Fruit fly (Drosophila melanogaster) whole organism, wandering third instar larva: ENCODE data around the gene CG14427.
A peak's percentile ranks its signal among the peaks of the same experiment; 100 is the strongest.

Experiments
- Abd-B ChIP-seq: fragments of >200 bp; optimal IDR thresholded peaks from 2 replicates; lab custom pipeline; 2017; ENCODE audit warnings: missing biosample characterization, missing genetic modification characterization
- CG32264 ChIP-seq: fragments of 200-800 bp; sonication (Bioruptor generic); optimal IDR thresholded peaks from 2 replicates; lab custom pipeline; 2016; ENCODE audit warnings: missing biosample characterization, missing genetic modification characterization
- CG9705 ChIP-seq: fragments of 200-800 bp; sonication (Bioruptor generic); optimal IDR thresholded peaks from 2 replicates; lab custom pipeline; 2018; ENCODE audit warnings: missing biosample characterization, mild to moderate bottlenecking, missing genetic modification characterization
- CrebA ChIP-seq: fragments of 200-800 bp; sonication (Bioruptor generic); optimal IDR thresholded peaks from 2 replicates; lab custom pipeline; 2016; ENCODE audit warnings: missing biosample characterization, mild to moderate bottlenecking, missing genetic modification characterization, borderline replicate concordance
- Dfd ChIP-seq: fragments of >200 bp; optimal IDR thresholded peaks from 2 replicates; lab custom pipeline; 2017; ENCODE audit warnings: missing biosample characterization, missing genetic modification characterization
- Dif ChIP-seq: fragments of 200-275, 200-300 bp; sonication (Bioruptor generic); optimal IDR thresholded peaks from 2 replicates; lab custom pipeline; 2018; ENCODE audit warnings: missing biosample characterization, missing genetic modification characterization; ENCODE audit not compliant: partially characterized antibody
- GATAd ChIP-seq: sonication (Bioruptor generic); optimal IDR thresholded peaks from 2 replicates; lab custom pipeline; 2016; ENCODE audit warnings: missing biosample characterization, missing genetic modification characterization
- HLH106 ChIP-seq: fragments of 200-800 bp; optimal IDR thresholded peaks from 3 replicates; lab custom pipeline; 2019; ENCODE audit warnings: missing biosample characterization, mild to moderate bottlenecking, missing genetic modification characterization, moderate library complexity
- Hnf4 ChIP-seq: fragments of 200-800 bp; sonication (Bioruptor generic); optimal IDR thresholded peaks from 2 replicates; lab custom pipeline; 2016; ENCODE audit warnings: missing biosample characterization, mild to moderate bottlenecking, missing genetic modification characterization
- Hr78 ChIP-seq: fragments of >200 bp; optimal IDR thresholded peaks from 2 replicates; lab custom pipeline; 2017; ENCODE audit warnings: missing biosample characterization, missing genetic modification characterization
- Hr83 ChIP-seq: fragments of 200-300 bp; sonication (Bioruptor generic); optimal IDR thresholded peaks from 2 replicates; lab custom pipeline; 2016; ENCODE audit warnings: missing biosample characterization, mild to moderate bottlenecking, missing genetic modification characterization, moderate library complexity; ENCODE audit not compliant: poor library complexity, severe bottlenecking
- Jra ChIP-seq: sonication (Bioruptor generic); optimal IDR thresholded peaks from 2 replicates; lab custom pipeline; 2016; ENCODE audit warnings: missing biosample characterization, missing genetic modification characterization
- Mio ChIP-seq: sonication (Bioruptor generic); optimal IDR thresholded peaks from 2 replicates; lab custom pipeline; 2016; ENCODE audit warnings: missing biosample characterization, missing genetic modification characterization
- Myc ChIP-seq: fragments of >200 bp; optimal IDR thresholded peaks from 2 replicates; lab custom pipeline; 2017
- N ChIP-seq: fragments of >200 bp; optimal IDR thresholded peaks from 2 replicates; lab custom pipeline; 2018; ENCODE audit warnings: missing biosample characterization, missing external identifiers, missing genetic modification characterization
- OdsH ChIP-seq: fragments of 200-800 bp; sonication (Bioruptor generic); optimal IDR thresholded peaks from 2 replicates; lab custom pipeline; 2016; ENCODE audit warnings: missing biosample characterization, mild to moderate bottlenecking, missing genetic modification characterization
- Rel ChIP-seq, 2 experiments: fragments of 200-800 bp; sonication (Bioruptor generic) in 1 of 2; optimal IDR thresholded peaks; 2 replicates in 1 of 2; 3 replicates in 1 of 2; lab custom pipeline; 2016 to 2019; ENCODE audit warnings: mild to moderate bottlenecking in 2 of 2, missing biosample characterization in 2 of 2, missing genetic modification characterization in 2 of 2, moderate library complexity in 1 of 2
- Sp1 ChIP-seq: fragments of 200-800 bp; sonication (Bioruptor generic); optimal IDR thresholded peaks from 3 replicates; lab custom pipeline; 2019; ENCODE audit warnings: missing biosample characterization, mild to moderate bottlenecking, missing genetic modification characterization, moderate library complexity
- Vsx2 ChIP-seq: fragments of 200-300, 225-300 bp; sonication (Bioruptor generic); optimal IDR thresholded peaks from 2 replicates; lab custom pipeline; 2018; ENCODE audit warnings: missing biosample characterization, missing genetic modification characterization; ENCODE audit not compliant: partially characterized antibody
- br ChIP-seq: fragments of 200-800 bp; sonication (Bioruptor generic); optimal IDR thresholded peaks from 2 replicates; lab custom pipeline; 2016; ENCODE audit warnings: missing biosample characterization, missing genetic modification characterization
- brk ChIP-seq: fragments of 200-800 bp; sonication (Bioruptor generic); optimal IDR thresholded peaks from 2 replicates; lab custom pipeline; 2016; ENCODE audit warnings: missing biosample characterization, mild to moderate bottlenecking, missing genetic modification characterization
- dl ChIP-seq, 2 experiments: fragments of 175-275, 200-275 bp in 1 of 2; fragments of 200-275 bp in 1 of 2; sonication (Bioruptor generic); optimal IDR thresholded peaks; lab custom pipeline; 2018; ENCODE audit warnings: mild to moderate bottlenecking in 2 of 2, missing biosample characterization in 2 of 2, missing genetic modification characterization in 2 of 2, moderate library complexity in 2 of 2; ENCODE audit not compliant: partially characterized antibody in 2 of 2, insufficient read depth in 1 of 2
- dmrt93B ChIP-seq: fragments of 200-800 bp; sonication (Bioruptor generic); optimal IDR thresholded peaks from 2 replicates; lab custom pipeline; 2018; ENCODE audit warnings: missing biosample characterization, mild to moderate bottlenecking, missing genetic modification characterization
- dsf ChIP-seq: sonication (Bioruptor generic); optimal IDR thresholded peaks from 2 replicates; lab custom pipeline; 2016; ENCODE audit warnings: missing biosample characterization, missing genetic modification characterization, borderline replicate concordance
- ey ChIP-seq: fragments of 200-800 bp; sonication (Bioruptor generic); optimal IDR thresholded peaks from 2 replicates; lab custom pipeline; 2016; ENCODE audit warnings: missing biosample characterization, missing genetic modification characterization
- foxo ChIP-seq, 2 experiments: fragments of 200-800 bp; sonication (Bioruptor generic); optimal IDR thresholded peaks; 2 replicates in 1 of 2; 3 replicates in 1 of 2; lab custom pipeline; 2016 to 2017; ENCODE audit warnings: missing biosample characterization in 2 of 2, missing genetic modification characterization in 2 of 2
- fru ChIP-seq: fragments of 200-800 bp; sonication (Bioruptor generic); optimal IDR thresholded peaks from 3 replicates; lab custom pipeline; 2016; ENCODE audit warnings: missing biosample characterization, mild to moderate bottlenecking, missing genetic modification characterization
- h ChIP-seq: fragments of 200-800 bp; sonication (Bioruptor generic); optimal IDR thresholded peaks from 3 replicates; lab custom pipeline; 2016; ENCODE audit warnings: missing biosample characterization, mild to moderate bottlenecking, missing genetic modification characterization
- jim ChIP-seq: fragments of 175-275, 200-325 bp; sonication (Bioruptor generic); optimal IDR thresholded peaks from 2 replicates; lab custom pipeline; 2016; ENCODE audit warnings: missing biosample characterization, mild to moderate bottlenecking, missing genetic modification characterization
- lola ChIP-seq: fragments of >200 bp; optimal IDR thresholded peaks from 2 replicates; lab custom pipeline; 2017; ENCODE audit warnings: missing biosample characterization, missing genetic modification characterization
- pan ChIP-seq: fragments of >200 bp; optimal IDR thresholded peaks from 2 replicates; lab custom pipeline; 2017
- psq ChIP-seq: fragments of 200-800 bp; sonication (Bioruptor generic); optimal IDR thresholded peaks from 3 replicates; lab custom pipeline; 2017; ENCODE audit warnings: missing biosample characterization, mild to moderate bottlenecking, missing genetic modification characterization, moderate library complexity
- rgr ChIP-seq: fragments of 200-800 bp; sonication (Bioruptor generic); optimal IDR thresholded peaks from 3 replicates; lab custom pipeline; 2016; ENCODE audit warnings: missing biosample characterization, mild to moderate bottlenecking, missing genetic modification characterization
- sage ChIP-seq: fragments of 200-800 bp; sonication (Bioruptor generic); optimal IDR thresholded peaks from 2 replicates; lab custom pipeline; 2016; ENCODE audit warnings: missing biosample characterization, mild to moderate bottlenecking, missing genetic modification characterization
- sv ChIP-seq: fragments of 200-800 bp; sonication (Bioruptor generic); optimal IDR thresholded peaks from 3 replicates; lab custom pipeline; 2016; ENCODE audit warnings: missing biosample characterization, missing genetic modification characterization
- tai ChIP-seq: sonication (Bioruptor generic); optimal IDR thresholded peaks from 2 replicates; lab custom pipeline; 2016; ENCODE audit warnings: missing biosample characterization, missing genetic modification characterization
- usp ChIP-seq: fragments of >200 bp; optimal IDR thresholded peaks from 2 replicates; lab custom pipeline; 2017; ENCODE audit warnings: missing biosample characterization, missing genetic modification characterization
- woc ChIP-seq: sonication (Bioruptor generic); optimal IDR thresholded peaks from 2 replicates; lab custom pipeline; 2016; ENCODE audit warnings: missing biosample characterization, mild to moderate bottlenecking, missing genetic modification characterization

Gene CG14427

DNA sequence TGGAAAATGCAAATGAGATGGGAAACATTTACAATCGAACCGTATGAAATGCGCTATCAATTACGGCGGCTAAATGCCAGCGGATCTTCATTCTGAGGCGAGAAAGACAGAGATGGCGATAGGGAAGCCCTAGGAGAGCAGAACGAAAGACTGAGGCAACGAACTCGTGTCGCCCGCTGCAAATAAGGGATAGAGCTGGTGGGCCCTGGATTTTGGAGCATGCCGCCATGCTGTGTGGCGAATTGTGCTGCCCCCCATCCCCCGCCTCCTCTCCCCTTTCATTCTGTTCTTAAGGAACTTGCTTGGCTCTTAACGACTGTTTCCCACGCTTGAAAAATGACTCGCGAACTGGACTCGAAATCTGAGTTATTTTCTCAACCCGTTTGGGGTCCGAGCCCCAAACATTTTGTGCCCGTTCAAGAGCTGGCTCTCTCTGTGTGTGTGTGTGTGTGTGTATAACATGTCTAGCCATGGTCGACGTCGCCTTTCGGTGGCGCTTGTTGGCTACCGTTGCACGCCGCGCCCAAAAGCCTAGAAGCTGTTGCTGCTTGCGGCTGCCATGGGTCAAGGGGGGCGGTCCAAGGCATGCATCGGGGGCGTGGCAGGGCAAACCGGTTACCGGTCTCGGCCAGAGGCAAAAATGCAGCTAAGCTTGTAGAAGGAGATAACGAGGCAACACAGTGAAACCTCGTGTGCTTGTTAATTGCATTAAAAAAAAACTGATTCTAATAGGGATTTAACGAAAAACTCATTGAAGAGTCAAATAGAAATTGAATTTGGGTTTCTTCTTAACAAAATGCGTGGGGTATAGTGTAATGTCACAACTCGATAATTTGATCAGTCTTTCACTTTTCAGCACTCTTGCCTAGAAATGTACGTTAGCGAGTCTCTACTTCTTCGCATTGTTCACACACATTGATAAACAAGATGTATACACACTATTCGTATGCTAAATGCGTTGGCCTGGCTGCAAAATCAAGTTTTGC lies 32.0 kb upstream of the CG14427 start (continued):
- TF ChIP-seq CG32264 (no peak), Jra (GFP tag; lab: Kevin White, UChicago) (peak; percentile 29), sage (GFP tag; lab: Kevin White, UChicago) (no peak), Vsx2 (GFP tag; lab: Kevin White, UChicago) (no peak), h (GFP tag; lab: Kevin White, UChicago) (peak; percentile 74), dmrt93B (GFP tag; lab: Kevin White, UChicago) (peak; percentile 42), ey (peak; percentile 77), Dif (GFP tag; lab: Kevin White, UChicago) (peak; percentile 69), fru (GFP tag; lab: Kevin White, UChicago) (peak; percentile 81), sv (GFP tag; lab: Kevin White, UChicago) (no peak), CG9705 (GFP tag; lab: Kevin White, UChicago) (peak; percentile 41)

DNA sequence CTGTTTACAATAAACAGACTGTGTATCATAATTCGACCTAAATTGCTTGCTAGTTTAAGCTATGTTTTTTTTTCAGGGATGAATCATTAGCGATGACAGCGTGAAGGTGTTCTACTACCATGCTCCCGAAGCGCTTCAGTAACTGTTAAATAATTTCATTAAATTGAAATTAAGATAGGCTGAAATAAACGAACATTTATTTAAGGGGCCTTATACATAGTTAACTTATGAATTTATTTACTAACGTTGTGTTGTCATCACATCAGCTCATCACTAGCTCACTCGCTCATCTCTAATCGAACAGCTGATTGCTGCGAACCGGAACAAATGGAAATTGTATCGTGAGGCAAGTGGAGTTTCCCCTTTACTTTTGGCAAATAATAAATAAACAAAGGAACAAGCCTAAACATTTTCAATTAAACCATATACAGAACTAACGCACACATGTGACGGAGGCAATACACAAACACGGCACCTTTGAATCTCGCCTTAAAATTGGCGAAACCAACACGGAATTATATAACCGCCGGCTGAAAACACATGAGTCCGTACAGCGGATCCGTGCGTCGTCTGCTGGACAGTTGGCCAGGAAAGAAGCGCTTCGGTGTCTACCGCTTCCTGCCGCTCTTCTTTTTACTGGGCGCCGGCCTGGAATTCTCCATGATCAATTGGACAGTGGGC lies 29.2 kb upstream of the CG14427 start, which contains the start of the genes cm, sloth1 and sloth2:
TSS of gene cm (minus strand) at position 83 of the 681 bp plus-strand sequence.
TSS of gene sloth1 (plus strand) at position 295 of the 681 bp plus-strand sequence.
TSS of gene sloth2 (plus strand) at position 295 of the 681 bp plus-strand sequence.
- TF ChIP-seq sage (GFP tag; lab: Kevin White, UChicago) = peak; percentile 65
- no peak for TF ChIP-seq lola (GFP tag; lab: Kevin White, UChicago)
- no peak for TF ChIP-seq Dif (GFP tag; lab: Kevin White, UChicago)
- TF ChIP-seq jim = no peak
- TF ChIP-seq rgr = peak; percentile 92
- TF ChIP-seq CrebA = no peak
- peak; percentile 80 for TF ChIP-seq sv (GFP tag; lab: Kevin White, UChicago)
- peak; percentile 91 for TF ChIP-seq tai
- TF ChIP-seq h (GFP tag; lab: Kevin White, UChicago) = peak; percentile 89
- TF ChIP-seq HLH106 (tag; lab: Kevin White, UChicago) = peak; percentile 88
- TF ChIP-seq Rel (GFP tag; optimal IDR thresholded peaks at IDR 0.05; lab: Kevin White, UChicago) = no peak
- peak; percentile 80 for TF ChIP-seq Rel (tag; optimal IDR thresholded peaks at IDR 0.05; lab: Kevin White, UChicago)
- peak; percentile 82 for TF ChIP-seq psq
- peak; percentile 85 for TF ChIP-seq GATAd (GFP tag; lab: Kevin White, UChicago)
- peak; percentile 86 for TF ChIP-seq OdsH (GFP tag; lab: Kevin White, UChicago)
- peak; percentile 83 for TF ChIP-seq dsf (GFP tag; lab: Kevin White, UChicago)
- TF ChIP-seq dl (GFP tag; optimal IDR thresholded peaks at IDR 0.05; lab: Kevin White, UChicago; ENCODE audit: insufficient read depth in 1 of 2, partially characterized antibody in 2 of 2) = no peak
- TF ChIP-seq Myc = no peak
- peak; percentile 95 for TF ChIP-seq Hnf4 (GFP tag; lab: Kevin White, UChicago)
- peak; percentile 66 for TF ChIP-seq CG32264
- peak; percentile 91 for TF ChIP-seq woc (GFP tag; lab: Kevin White, UChicago)
- no peak for TF ChIP-seq pan (lab: Kevin White, UChicago)
- peak; percentile 84 for TF ChIP-seq ey
- TF ChIP-seq foxo (GFP tag; optimal IDR thresholded peaks at IDR 0.05; lab: Kevin White, UChicago) = peak; percentile 54 to 91
- no peak for TF ChIP-seq N (GFP tag; lab: Kevin White, UChicago)
- peak; percentile 86 for TF ChIP-seq Sp1 (GFP tag; lab: Kevin White, UChicago)
- peak; percentile 86 for TF ChIP-seq fru (GFP tag; lab: Kevin White, UChicago)
- peak; percentile 77 for TF ChIP-seq CG9705 (GFP tag; lab: Kevin White, UChicago)
- TF ChIP-seq Dfd (GFP tag; lab: Kevin White, UChicago) = no peak
- TF ChIP-seq Hr78 = no peak
- TF ChIP-seq br (GFP tag; lab: Kevin White, UChicago) = peak; percentile 91
- no peak for TF ChIP-seq Vsx2 (GFP tag; lab: Kevin White, UChicago)
- peak; percentile 76 for TF ChIP-seq brk
- TF ChIP-seq Jra (GFP tag; lab: Kevin White, UChicago) = peak; percentile 95
- peak; percentile 77 for TF ChIP-seq Hr83
- TF ChIP-seq Abd-B (GFP tag; lab: Kevin White, UChicago) = no peak
- TF ChIP-seq Mio (GFP tag; lab: Kevin White, UChicago) = peak; percentile 4
- peak; percentile 65 for TF ChIP-seq dmrt93B (GFP tag; lab: Kevin White, UChicago)
- TF ChIP-seq usp (GFP tag; lab: Kevin White, UChicago) = no peak
